Fruit fly (Drosophila melanogaster) S2 (cell line): Measurements from ENCODE around the gene CG6055.

ENCODE experiments used
- CG8478 ChIP-seq: fragments of >200 bp; optimal IDR thresholded peaks from 2 replicates; lab custom pipeline; 2018
- CTCF ChIP-seq, 2 experiments: fragments of >200 bp; optimal IDR thresholded peaks; 2 replicates each; lab custom pipeline; 2018

DNA sequence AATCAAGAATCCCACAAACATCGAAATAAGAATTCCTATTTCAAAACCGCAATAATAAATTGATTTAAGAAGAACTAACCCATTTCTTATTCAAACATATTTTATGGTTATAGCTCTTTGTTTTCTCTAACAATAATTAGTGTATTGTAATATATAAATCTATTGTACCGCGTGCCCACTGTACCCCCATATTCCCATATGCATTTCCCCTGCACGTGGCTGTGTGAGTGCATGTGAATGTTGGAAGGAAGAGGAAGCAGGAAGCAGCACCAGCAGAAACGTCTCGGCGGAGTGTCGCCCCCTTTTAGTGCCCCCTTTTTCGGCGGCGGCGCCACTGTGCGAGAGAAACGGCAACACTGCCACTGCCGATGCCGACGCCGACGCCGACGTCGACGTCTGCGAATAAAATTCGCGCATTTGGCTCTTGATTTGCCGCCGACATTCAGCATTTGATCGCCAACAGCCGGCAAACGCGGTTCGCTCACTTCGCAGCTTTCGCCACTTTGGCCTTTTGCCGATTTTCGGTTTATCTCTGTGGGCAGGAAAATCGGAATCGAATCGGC, 42.9 kb upstream of the CG6055 start:
- TF ChIP-seq CTCF (optimal IDR thresholded peaks at IDR 0.05; lab: Kevin White, UChicago): peak; percentile 78 to 79
- no peak for TF ChIP-seq CG8478 (lab: Kevin White, UChicago)
